Fruit fly (Drosophila melanogaster) whole organism, pupa: Measurements from ENCODE around the gene pico.

Source experiments
- Ets98B ChIP-seq: fragments of 200-800 bp; sonication (Bioruptor generic); IDR thresholded peaks from 2 replicates; pipeline ENCODE4 v1.3.6; 2022; ENCODE audit warnings: missing biosample characterization, missing genetic modification characterization
- Pif1A ChIP-seq: fragments of 200-800 bp; sonication (Bioruptor generic); optimal IDR thresholded peaks from 3 replicates; lab custom pipeline; 2016; ENCODE audit warnings: missing biosample characterization, missing genetic modification characterization
- Pif1B ChIP-seq: fragments of 200-800 bp; sonication (Bioruptor generic); optimal IDR thresholded peaks from 3 replicates; lab custom pipeline; 2016; ENCODE audit warnings: missing biosample characterization, missing genetic modification characterization
- gl ChIP-seq: fragments of 200-800 bp; sonication (Bioruptor generic); optimal IDR thresholded peaks from 2 replicates; lab custom pipeline; 2018; ENCODE audit warnings: missing biosample characterization, mild to moderate bottlenecking, missing genetic modification characterization

DNA sequence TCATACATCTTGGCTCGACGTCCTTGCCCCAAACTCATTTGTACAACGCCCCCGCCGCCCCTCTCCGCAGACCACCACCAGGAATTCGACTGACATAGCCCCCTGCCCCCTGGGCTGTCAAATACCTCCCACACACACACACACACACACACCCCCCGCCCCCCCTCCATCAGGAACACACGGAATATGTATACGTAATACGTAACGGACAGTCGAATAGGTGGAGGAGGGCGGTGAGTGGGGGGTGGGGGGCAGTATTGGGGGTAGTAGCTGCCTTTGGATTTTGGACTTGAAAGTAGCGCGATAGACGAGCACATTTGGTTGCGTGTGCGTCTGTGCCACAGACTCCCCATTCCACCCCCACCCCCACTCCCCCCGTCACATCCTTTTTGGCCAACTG, 59.3 kb downstream of the pico start:
- TF ChIP-seq gl (tag; lab: Kevin White, UChicago), result no peak
- TF ChIP-seq Pif1A (GFP tag; lab: Kevin White, UChicago), result no peak
- no peak for TF ChIP-seq Ets98B
- no peak for TF ChIP-seq Pif1B
